Worm (Caenorhabditis elegans): ENCODE results near the gene C37C3.1.

Gene C37C3.1

ce11 chrV:7825836-7826235 is 31.9 kb upstream of the C37C3.1 start:
- TF ChIP-seq nfya-1 (tag; optimal IDR thresholded peaks at IDR 0.05; ENCODE audit: insufficient read depth): no peak
- TF ChIP-seq nhr-28 (tag; optimal IDR thresholded peaks at IDR 0.05): no peak
- no peak for TF ChIP-seq lsy-12 (tag; optimal IDR thresholded peaks at IDR 0.05)
- no peak for TF ChIP-seq ZK546.5 (tag; optimal IDR thresholded peaks at IDR 0.05)
- no peak for TF ChIP-seq jun-1 (tag; optimal IDR thresholded peaks at IDR 0.05)
- no peak for TF ChIP-seq ceh-82 (tag; optimal IDR thresholded peaks at IDR 0.05)
- TF ChIP-seq nhr-77 (tag; optimal IDR thresholded peaks at IDR 0.05): no peak
- TF ChIP-seq unc-62 (GFP tag; optimal IDR thresholded peaks at IDR 0.05): no peak
- TF ChIP-seq ceh-16 (tag; optimal IDR thresholded peaks at IDR 0.05): no peak
- TF ChIP-seq pha-4 (tag; optimal IDR thresholded peaks at IDR 0.05): no peak
- no peak for TF ChIP-seq unc-39 (tag; optimal IDR thresholded peaks at IDR 0.05)
- no peak for TF ChIP-seq ceh-9 (tag; optimal IDR thresholded peaks at IDR 0.05)
- no peak for TF ChIP-seq nhr-11 (tag; optimal IDR thresholded peaks at IDR 0.05)
- no peak for TF ChIP-seq ztf-11 (tag; optimal IDR thresholded peaks at IDR 0.05)
- TF ChIP-seq ztf-4 (tag; optimal IDR thresholded peaks at IDR 0.05): no peak
- TF ChIP-seq zag-1 (tag; optimal IDR thresholded peaks at IDR 0.05): no peak
- TF ChIP-seq fkh-2 (tag; optimal IDR thresholded peaks at IDR 0.05): no peak
- TF ChIP-seq ceh-28 (tag; optimal IDR thresholded peaks at IDR 0.05): no peak

ce11 chrV:7826362-7826761 is 31.4 kb upstream of the C37C3.1 start:
- TF ChIP-seq fkh-2 (tag; optimal IDR thresholded peaks at IDR 0.05) (no peak), zag-1 (tag; optimal IDR thresholded peaks at IDR 0.05) (no peak), elt-2 (tag; optimal IDR thresholded peaks at IDR 0.05) (no peak), ztf-11 (tag; optimal IDR thresholded peaks at IDR 0.05) (no peak), snpc-4 (tag; optimal IDR thresholded peaks at IDR 0.05) (no peak), pqm-1 (tag; optimal IDR thresholded peaks at IDR 0.05) (no peak), eor-1 (tag; optimal IDR thresholded peaks at IDR 0.05) (no peak), nhr-28 (tag; optimal IDR thresholded peaks at IDR 0.05) (no peak), ceh-16 (tag; optimal IDR thresholded peaks at IDR 0.05) (no peak), unc-62 (GFP tag; optimal IDR thresholded peaks at IDR 0.05) (no peak), nhr-12 (tag; optimal IDR thresholded peaks at IDR 0.05) (no peak), jun-1 (tag; optimal IDR thresholded peaks at IDR 0.05) (no peak), nhr-25 (tag; optimal IDR thresholded peaks at IDR 0.05) (no peak), nhr-77 (tag; optimal IDR thresholded peaks at IDR 0.05) (no peak), ceh-9 (tag; optimal IDR thresholded peaks at IDR 0.05) (no peak), elt-1 (tag; optimal IDR thresholded peaks at IDR 0.05) (no peak), nhr-11 (tag; optimal IDR thresholded peaks at IDR 0.05) (no peak), mdl-1 (tag; optimal IDR thresholded peaks at IDR 0.05) (no peak), daf-12 (tag; optimal IDR thresholded peaks at IDR 0.05) (no peak)

DNA sequence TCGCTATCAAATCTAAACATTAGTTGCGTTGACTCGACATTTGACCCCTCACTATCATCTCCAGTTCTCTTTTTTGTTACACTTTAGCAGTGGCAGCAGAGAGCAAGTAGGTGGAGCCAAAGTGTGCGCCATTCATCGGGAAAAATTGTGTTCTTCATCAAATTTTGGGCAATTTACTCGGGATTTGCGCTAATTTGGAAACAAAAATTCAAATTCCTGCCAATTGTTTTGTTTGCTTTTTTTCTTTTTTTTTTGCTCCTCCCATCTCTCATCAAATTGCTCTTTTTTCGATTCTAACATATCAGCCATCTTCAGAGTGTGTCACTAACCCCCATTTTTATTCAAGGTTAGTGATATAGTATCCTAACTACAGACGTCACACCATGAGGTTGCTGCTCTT is 30.8 kb upstream of the C37C3.1 start, which contains the start of gene mig-6:
mig-6 (plus strand) TSS at position 301 of the 400 bp plus-strand sequence.
- TF ChIP-seq nhr-77 (tag; optimal IDR thresholded peaks at IDR 0.05): no peak
- no peak for TF ChIP-seq mdl-1 (tag; optimal IDR thresholded peaks at IDR 0.05)
- TF ChIP-seq ZK546.5 (tag; optimal IDR thresholded peaks at IDR 0.05): no peak

- TF ChIP-seq pqm-1 (tag; optimal IDR thresholded peaks at IDR 0.05) (no peak), jun-1 (tag; optimal IDR thresholded peaks at IDR 0.05) (no peak), elt-1 (tag; optimal IDR thresholded peaks at IDR 0.05) (no peak), elt-3 (tag; optimal IDR thresholded peaks at IDR 0.05) (no peak), mml-1 (tag; optimal IDR thresholded peaks at IDR 0.05) (no peak)
Measured at ce11 chrV:7830952-7831351, 26.8 kb upstream of the C37C3.1 start.

DNA sequence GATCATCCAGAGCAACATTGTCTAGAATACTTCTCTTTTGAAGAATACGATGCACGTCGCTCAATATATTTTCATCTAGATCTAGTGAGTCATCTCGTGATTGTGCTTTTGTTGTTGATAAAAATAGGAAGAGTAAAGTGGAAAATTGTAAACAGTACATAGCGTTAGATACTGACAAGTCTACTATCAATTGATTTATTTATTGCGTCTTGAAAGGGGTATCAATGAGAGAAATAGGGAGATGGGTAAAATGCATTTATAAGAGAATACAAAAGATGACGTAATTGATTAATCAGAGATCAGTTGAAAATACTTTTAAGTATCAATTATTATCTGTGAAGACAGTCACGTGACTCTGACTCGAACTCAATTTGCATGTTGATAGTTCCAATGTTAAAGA is 20.9 kb upstream of the C37C3.1 start, which contains the start of gene txt-5:
txt-5 (minus strand) TSS at position 224 of the 400 bp plus-strand sequence.
- peak in 2 of 3 experiments; percentile 29 to 50 for TF ChIP-seq elt-3 (tag; optimal IDR thresholded peaks at IDR 0.05)
- no peak for TF ChIP-seq nhr-11 (tag; optimal IDR thresholded peaks at IDR 0.05)
- no peak for TF ChIP-seq lin-15B (tag; optimal IDR thresholded peaks at IDR 0.05)
- peak; percentile 71 for TF ChIP-seq nhr-23 (tag; optimal IDR thresholded peaks at IDR 0.05)

DNA sequence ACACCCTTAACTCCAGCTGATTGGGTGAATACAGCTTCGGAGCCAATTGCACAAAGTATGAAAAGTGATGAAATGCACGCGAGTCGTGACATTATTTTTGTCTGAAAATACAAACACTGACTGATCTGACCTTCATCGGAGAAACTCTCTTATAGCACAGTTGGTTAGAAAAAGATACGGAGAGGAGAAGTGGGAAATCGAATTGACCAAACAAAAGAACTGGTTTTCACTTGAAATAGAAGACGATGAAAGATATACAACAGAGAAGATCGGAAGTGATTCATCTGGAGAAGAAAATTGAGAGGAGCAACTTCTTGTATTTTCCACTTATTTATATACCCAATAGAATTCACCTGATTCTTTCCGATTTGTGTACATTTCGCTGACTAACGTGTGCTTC is 20.0 kb upstream of the C37C3.1 start, which contains the start of gene ttr-33:
ttr-33 (minus strand) TSS at position 101 of the 400 bp plus-strand sequence.
- TF ChIP-seq pha-4 (tag; optimal IDR thresholded peaks at IDR 0.05) (peak; percentile 50), pqm-1 (tag; optimal IDR thresholded peaks at IDR 0.05) (no peak)
